Fruit fly (Drosophila melanogaster) whole organism, pupa: ENCODE measurements around the gene Swt1.

ENCODE experiments used
- CG8301 ChIP-seq: fragments of 200-800 bp; sonication (Bioruptor generic); optimal IDR thresholded peaks from 2 replicates; lab custom pipeline; 2018; ENCODE audit warnings: missing biosample characterization, mild to moderate bottlenecking, missing genetic modification characterization
- CG9948 ChIP-seq: fragments of 200-800 bp; sonication (Bioruptor generic); optimal IDR thresholded peaks from 2 replicates; lab custom pipeline; 2018; ENCODE audit warnings: missing biosample characterization, mild to moderate bottlenecking, missing genetic modification characterization, moderate library complexity
- gl ChIP-seq: fragments of 200-800 bp; sonication (Bioruptor generic); optimal IDR thresholded peaks from 2 replicates; lab custom pipeline; 2018; ENCODE audit warnings: missing biosample characterization, mild to moderate bottlenecking, missing genetic modification characterization

DNA sequence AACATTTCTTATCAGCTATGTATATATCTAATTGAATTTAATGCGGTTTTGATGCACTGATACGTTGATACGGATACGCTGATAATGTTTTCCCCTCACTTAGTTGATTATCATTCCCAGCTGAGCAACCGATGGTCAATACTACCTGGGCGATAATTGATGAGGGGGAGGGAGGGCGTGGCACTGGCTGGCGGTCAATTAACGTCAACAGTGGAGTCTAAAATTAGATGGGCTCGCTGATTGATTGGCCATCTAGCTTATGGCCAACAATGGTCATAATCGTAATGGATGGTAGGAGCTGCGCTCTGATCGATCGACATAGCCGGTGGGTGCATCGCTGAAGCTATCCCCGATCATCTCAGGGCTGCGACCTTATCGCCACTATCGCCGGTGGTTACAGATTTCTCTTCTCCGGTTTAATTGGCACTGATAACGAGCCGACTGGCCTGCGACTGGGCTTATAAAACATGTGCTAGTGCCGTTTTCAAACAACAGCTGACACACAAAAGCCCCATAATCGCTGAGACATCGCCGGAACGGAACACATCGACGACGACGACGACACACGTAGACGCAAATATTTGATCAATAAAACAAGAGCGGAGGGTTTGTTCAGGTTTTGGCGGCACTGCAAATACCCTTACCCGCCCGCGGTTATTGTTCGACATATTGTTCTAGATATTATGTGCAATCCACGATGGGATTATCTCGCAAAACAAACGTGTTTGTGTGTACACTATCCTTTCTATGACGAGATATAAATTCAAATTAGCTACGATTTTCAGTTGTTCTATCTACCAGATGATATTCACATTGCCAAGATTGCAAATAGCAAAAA, 6.6 kb downstream of the Swt1 start:
- TF ChIP-seq CG8301: no peak
- no peak for TF ChIP-seq gl (tag; lab: Kevin White, UChicago)
- no peak for TF ChIP-seq CG9948
